Fruit fly (Drosophila melanogaster): ENCODE results near the gene bchs.

Gene bchs

dm6 chr2L:5956153-5956552, 49.2 kb downstream of the bchs start, which contains the start of gene CG13999:
TSS of gene CG13999 (minus strand) at chr2L:5956466.
- TF ChIP-seq noc (tag; optimal IDR thresholded peaks at IDR 0.05), result no peak

- TF ChIP-seq noc (tag; optimal IDR thresholded peaks at IDR 0.05), result no peak
These were observed 49.7 kb downstream of the bchs start, which contains the start of the genes CG13998 and Vm26Ab for dm6 chr2L:5956706-5957105. TSS of gene CG13998 (minus strand) at chr2L:5956819. TSS of gene Vm26Ab (plus strand) at chr2L:5957004.

- no peak for TF ChIP-seq noc (tag; optimal IDR thresholded peaks at IDR 0.05)
These were observed 51.7 kb downstream of the bchs start, which contains the start of gene Vm26Ac for dm6 chr2L:5958581-5959177. TSS of gene Vm26Ac (minus strand) at chr2L:5958631.

dm6 chr2L:5959863-5960658, 53.1 kb downstream of the bchs start, which contains the start of gene Vm26Aa:
TSS of gene Vm26Aa (minus strand) at chr2L:5960340.
- TF ChIP-seq noc (tag; optimal IDR thresholded peaks at IDR 0.05), result no peak

dm6 chr2L:5961169-5961918, 54.4 kb downstream of the bchs start:
- no peak for TF ChIP-seq noc (tag; optimal IDR thresholded peaks at IDR 0.05)

- TF ChIP-seq noc (tag; optimal IDR thresholded peaks at IDR 0.05), result no peak
These were observed 56.3 kb downstream of the bchs start for dm6 chr2L:5963251-5963650.

- no peak for TF ChIP-seq noc (tag; optimal IDR thresholded peaks at IDR 0.05)
These were observed 57.2 kb downstream of the bchs start for dm6 chr2L:5964211-5964610.

- no peak for TF ChIP-seq noc (tag; optimal IDR thresholded peaks at IDR 0.05)
These were observed 57.9 kb downstream of the bchs start, which contains the start of gene psd for dm6 chr2L:5964851-5965250. TSS of gene psd (minus strand) at chr2L:5964951.

- TF ChIP-seq noc (tag; optimal IDR thresholded peaks at IDR 0.05), result no peak
These were observed 61.0 kb downstream of the bchs start, which contains the start of the genes CG13992 and Ucp4C for dm6 chr2L:5967702-5968616. TSS of gene CG13992 (minus strand) at chr2L:5967752. TSS of gene Ucp4C (plus strand) at chr2L:5968566.

- no peak for TF ChIP-seq noc (tag; optimal IDR thresholded peaks at IDR 0.05)
These were observed 62.6 kb downstream of the bchs start, which contains the start of gene Ucp4B for dm6 chr2L:5969559-5969958. TSS of gene Ucp4B (plus strand) at chr2L:5969859.

- TF ChIP-seq noc (tag; optimal IDR thresholded peaks at IDR 0.05), result no peak
These were observed 64.3 kb downstream of the bchs start for dm6 chr2L:5971093-5971808.

- peak; percentile 58 for TF ChIP-seq noc (tag; optimal IDR thresholded peaks at IDR 0.05)
These were observed 65.0 kb downstream of the bchs start for dm6 chr2L:5972005-5972404.
